Fruit fly (Drosophila melanogaster): ENCODE results near the gene Mettl14.

Gene Mettl14

dm6 chr2L:8266145-8266544 lies 42.1 kb upstream of the Mettl14 start (continued):
- TF ChIP-seq kah (GFP tag; optimal IDR thresholded peaks at IDR 0.05) (peak; percentile 70), grau (tag; optimal IDR thresholded peaks at IDR 0.05) (peak; percentile 53), CG17359 (tag; optimal IDR thresholded peaks at IDR 0.05) (peak; percentile 84), CG15601 (tag; optimal IDR thresholded peaks at IDR 0.05) (peak; percentile 35), tup (GFP tag; optimal IDR thresholded peaks at IDR 0.05) (no peak), disco-r (GFP tag; optimal IDR thresholded peaks at IDR 0.05) (no peak), CG8478 (optimal IDR thresholded peaks at IDR 0.05) (no peak), D19B (GFP tag; optimal IDR thresholded peaks at IDR 0.05) (no peak), bigmax (GFP tag; optimal IDR thresholded peaks at IDR 0.05) (no peak), Spps (tag; optimal IDR thresholded peaks at IDR 0.05) (no peak), CG8281 (tag; optimal IDR thresholded peaks at IDR 0.05) (peak; percentile 36), Xrp1 (GFP tag; IDR thresholded peaks at IDR 0.05) (peak; percentile 47; the same call in 1 of the 2 replicates), Sin3A (optimal IDR thresholded peaks at IDR 0.05) (no peak), CG18764 (GFP tag; optimal IDR thresholded peaks at IDR 0.05) (no peak), C15 (GFP tag; IDR thresholded peaks at IDR 0.05) (no peak), dan (GFP tag; IDR thresholded peaks at IDR 0.05) (no peak), Aef1 (GFP tag; IDR thresholded peaks at IDR 0.05) (peak; percentile 43; the same call in 1 of the 3 replicates), salm (tag; optimal IDR thresholded peaks at IDR 0.05) (no peak), pfk (GFP tag; optimal IDR thresholded peaks at IDR 0.05) (no peak), CG10209 (GFP tag; optimal IDR thresholded peaks at IDR 0.05) (peak; percentile 38), CG13123 (GFP tag; optimal IDR thresholded peaks at IDR 0.05) (no peak), CG6654 (GFP tag; optimal IDR thresholded peaks at IDR 0.05) (no peak), Lim3 (GFP tag; IDR thresholded peaks at IDR 0.05) (peak; percentile 54; the same call in 1 of the 2 replicates), ttk (GFP tag; IDR thresholded peaks at IDR 0.05) (peak; percentile 25; the same call in 1 of the 2 replicates), CG30403 (GFP tag; optimal IDR thresholded peaks at IDR 0.05) (peak; percentile 61), Pdp1 (GFP tag; optimal IDR thresholded peaks at IDR 0.05) (no peak), Oaz (GFP tag; IDR thresholded peaks at IDR 0.05) (peak; percentile 28; the same call in 1 of the 2 replicates), CG14965 (GFP tag; optimal IDR thresholded peaks at IDR 0.05; ENCODE audit: borderline replicate concordance) (no peak), gfzf (GFP tag; optimal IDR thresholded peaks at IDR 0.05) (no peak), CG15269 (tag; optimal IDR thresholded peaks at IDR 0.05) (peak; percentile 87), NC2α (GFP tag; optimal IDR thresholded peaks at IDR 0.05) (no peak), jumu (GFP tag; optimal IDR thresholded peaks at IDR 0.05) (no peak), Dp (GFP tag; optimal IDR thresholded peaks at IDR 0.05) (no peak), D19A (tag; optimal IDR thresholded peaks at IDR 0.05) (peak; percentile 49), sens (GFP tag) (no peak)

- no peak for TF ChIP-seq gce (GFP tag; IDR thresholded peaks at IDR 0.05)
- no peak for TF ChIP-seq CG10462 (GFP tag; optimal IDR thresholded peaks at IDR 0.05)
- 0 out of 2 replicates have a peak, but pooled peaks have one; percentile 36 for TF ChIP-seq Awh (GFP tag; IDR thresholded peaks at IDR 0.05)
- no peak for TF ChIP-seq Poxn (GFP tag; IDR thresholded peaks at IDR 0.05)
- TF ChIP-seq Hmr (GFP tag; optimal IDR thresholded peaks at IDR 0.05): no peak
- no peak for TF ChIP-seq CG7556 (GFP tag; optimal IDR thresholded peaks at IDR 0.05)
- peak; percentile 6 for TF ChIP-seq D19A (tag; optimal IDR thresholded peaks at IDR 0.05)
- TF ChIP-seq CG7271 (tag; optimal IDR thresholded peaks at IDR 0.05): no peak
- TF ChIP-seq CG14050 (GFP tag; IDR thresholded peaks at IDR 0.05): no peak
- TF ChIP-seq ac (GFP tag; optimal IDR thresholded peaks at IDR 0.05): peak; percentile 92
- TF ChIP-seq pb (GFP tag; optimal IDR thresholded peaks at IDR 0.05): no peak
- TF ChIP-seq Vsx1 (GFP tag; optimal IDR thresholded peaks at IDR 0.05): peak; percentile 18
- TF ChIP-seq CG3065 (GFP tag; optimal IDR thresholded peaks at IDR 0.05): no peak
- TF ChIP-seq CG4404 (GFP tag; IDR thresholded peaks at IDR 0.05): no peak
- TF ChIP-seq Tbp (GFP tag; optimal IDR thresholded peaks at IDR 0.05): no peak
- no peak for TF ChIP-seq sqz (GFP tag; optimal IDR thresholded peaks at IDR 0.05)
- TF ChIP-seq CG16863 (GFP tag; optimal IDR thresholded peaks at IDR 0.05): no peak
- no peak for TF ChIP-seq ro (GFP tag; IDR thresholded peaks at IDR 0.05)
- no peak for TF ChIP-seq br (optimal IDR thresholded peaks at IDR 0.05)
These were observed 41.4 kb upstream of the Mettl14 start for dm6 chr2L:8266670-8267435.
